Worm (Caenorhabditis elegans) whole organism, midembryonic: ENCODE measurements around the gene srg-36.

ENCODE experiments used
- T22C8.4 ChIP-seq: fragments of 200-800 bp; sonication (Bioruptor generic); IDR thresholded peaks from 2 replicates; pipeline ENCODE4 v1.3.6; 2022; ENCODE audit warnings: missing genetic modification characterization, missing compliant biosample characterization
- cog-1 ChIP-seq: sonication (generic microtip); optimal IDR thresholded peaks from 2 replicates; lab custom pipeline; 2016; ENCODE audit warnings: missing genetic modification characterization, missing compliant biosample characterization
- flt-1 ChIP-seq: fragments of 200-800 bp; sonication (Bioruptor generic); IDR thresholded peaks from 2 replicates; pipeline ENCODE4 v1.3.6; 2022; ENCODE audit warnings: missing genetic modification characterization, missing compliant biosample characterization
- klf-2 ChIP-seq: fragments of 200-800 bp; sonication (Bioruptor generic); conservative IDR thresholded peaks from 2 replicates; pipeline ENCODE4 v1.3.6; 2022; ENCODE audit warnings: missing genetic modification reagents, missing genetic modification characterization, missing compliant biosample characterization
- med-1 ChIP-seq: sonication (generic microtip); optimal IDR thresholded peaks from 2 replicates; lab custom pipeline; 2017; ENCODE audit warnings: missing genetic modification characterization, mild to moderate bottlenecking, missing compliant biosample characterization, antibody characterized with exemption, missing genetic modification reagents; ENCODE audit not compliant: insufficient read depth
- ref-1 ChIP-seq: fragments of 200-800 bp; sonication (Bioruptor generic); conservative IDR thresholded peaks from 2 replicates; pipeline ENCODE4 v1.3.6; 2022; ENCODE audit warnings: missing genetic modification reagents, missing genetic modification characterization, missing compliant biosample characterization
- tab-1 ChIP-seq: fragments of 200-800 bp; sonication (Bioruptor generic); IDR thresholded peaks from 2 replicates; pipeline ENCODE4 v1.3.6; 2022; ENCODE audit warnings: missing genetic modification characterization, missing compliant biosample characterization
- ztf-23 ChIP-seq: fragments of 200-800 bp; sonication (Bioruptor generic); IDR thresholded peaks from 2 replicates; pipeline ENCODE4 v1.3.6; 2022; ENCODE audit warnings: missing genetic modification reagents, missing genetic modification characterization, missing compliant biosample characterization
- ztf-29 ChIP-seq: fragments of 200-800 bp; sonication (Bioruptor generic); IDR thresholded peaks from 2 replicates; pipeline ENCODE4 v1.3.6; 2022; ENCODE audit warnings: missing genetic modification reagents, missing genetic modification characterization, missing compliant biosample characterization

srg-36 gene

DNA sequence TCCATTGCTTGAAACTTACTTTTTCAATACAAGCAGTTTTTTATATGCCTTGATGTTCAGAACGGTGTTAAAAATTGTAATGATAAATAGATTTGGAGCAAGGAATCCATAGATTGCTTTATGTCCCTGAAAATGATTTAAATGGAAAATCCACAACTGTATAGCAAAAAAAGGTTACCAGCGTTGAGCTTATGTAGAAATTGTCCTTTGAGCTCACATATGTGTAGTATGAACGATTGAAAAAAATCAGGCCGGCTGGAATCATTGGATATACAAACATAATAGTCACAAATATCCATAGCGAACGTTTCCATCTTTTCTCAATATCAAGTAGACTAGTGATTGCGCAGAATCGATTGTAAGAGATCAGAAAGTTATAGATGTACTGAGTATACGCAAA is at the start of gene srg-36:
Gene srg-36, minus strand, starts transcription at position 101 of the 400 bp plus-strand sequence.
- TF ChIP-seq ztf-29 (GFP tag; lab: Robert Waterston, UW) (no peak), med-1 (GFP tag; lab: Kevin White, UChicago) (no peak), ref-1 (no peak), klf-2 (GFP tag; lab: Robert Waterston, UW) (no peak), flt-1 (no peak), ztf-23 (GFP tag; lab: Robert Waterston, UW) (no peak), T22C8.4 (GFP tag; lab: Robert Waterston, UW) (no peak), cog-1 (tag; lab: Kevin White, UChicago) (no peak), tab-1 (no peak)

DNA sequence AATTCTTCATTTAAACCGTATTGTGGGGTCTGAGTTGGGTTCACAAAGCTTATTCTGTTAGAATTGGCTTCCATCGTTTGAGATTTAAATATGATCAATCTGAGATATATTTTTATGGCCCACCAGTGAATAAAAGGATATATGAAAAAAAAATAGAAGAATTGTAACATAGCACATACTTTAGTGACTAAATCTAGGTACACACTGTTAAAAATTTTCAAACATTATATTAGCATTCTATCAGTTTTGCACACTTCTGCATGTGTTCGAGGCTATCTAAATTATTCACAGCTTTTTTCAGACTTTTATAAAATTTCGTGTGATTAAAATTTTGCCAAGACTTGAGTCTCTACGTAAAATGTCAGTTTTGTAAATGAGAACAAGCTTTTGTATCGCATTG is 47.3 kb upstream of the srg-36 start, which contains the start of gene E02H4.2:
Gene E02H4.2, minus strand, starts transcription at position 101 of the 400 bp plus-strand sequence.
- TF ChIP-seq tab-1 = no peak
- no peak for TF ChIP-seq T22C8.4 (GFP tag; lab: Robert Waterston, UW)
- no peak for TF ChIP-seq flt-1
- TF ChIP-seq ztf-29 (GFP tag; lab: Robert Waterston, UW) = no peak
- no peak for TF ChIP-seq cog-1 (tag; lab: Kevin White, UChicago)
- no peak for TF ChIP-seq ztf-23 (GFP tag; lab: Robert Waterston, UW)
- no peak for TF ChIP-seq ref-1
- TF ChIP-seq med-1 (GFP tag; lab: Kevin White, UChicago) = no peak
- TF ChIP-seq klf-2 (GFP tag; lab: Robert Waterston, UW) = no peak

ce11 chrX:14267781-14268180 is 33.5 kb upstream of the srg-36 start, which contains the start of gene del-1:
del-1 (plus strand) TSS chrX:14268081.
- no peak for TF ChIP-seq ztf-23 (GFP tag; lab: Robert Waterston, UW)
- TF ChIP-seq tab-1 = no peak
- TF ChIP-seq med-1 (GFP tag; lab: Kevin White, UChicago) = no peak
- TF ChIP-seq T22C8.4 (GFP tag; lab: Robert Waterston, UW) = no peak
- TF ChIP-seq ztf-29 (GFP tag; lab: Robert Waterston, UW) = no peak
- TF ChIP-seq flt-1 = no peak
- no peak for TF ChIP-seq cog-1 (tag; lab: Kevin White, UChicago)
- TF ChIP-seq klf-2 (GFP tag; lab: Robert Waterston, UW) = no peak
- no peak for TF ChIP-seq ref-1

DNA sequence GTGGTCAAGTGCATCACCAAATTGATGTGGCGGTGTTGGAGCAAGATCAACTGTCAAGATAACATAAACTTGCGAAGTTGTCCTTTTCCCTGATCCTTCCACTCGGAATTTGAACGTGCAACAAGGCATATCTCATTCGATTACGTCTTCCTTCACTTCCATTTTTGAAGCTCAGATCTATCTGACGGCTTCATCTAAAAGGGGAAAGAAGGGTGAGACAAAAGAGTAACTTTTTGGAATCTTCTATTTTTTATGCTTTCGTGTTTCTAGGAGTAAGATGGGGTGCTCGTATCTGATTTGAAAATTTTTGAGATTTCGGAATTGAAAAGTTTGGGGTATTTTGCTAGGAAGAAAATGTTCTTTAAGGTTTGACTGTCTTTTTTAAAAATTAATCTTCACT is 32.9 kb upstream of the srg-36 start:
- no peak for TF ChIP-seq ztf-29 (GFP tag; lab: Robert Waterston, UW)
- no peak for TF ChIP-seq cog-1 (tag; lab: Kevin White, UChicago)
- TF ChIP-seq tab-1 = no peak

- no peak for TF ChIP-seq T22C8.4 (GFP tag; lab: Robert Waterston, UW)
- TF ChIP-seq ref-1 = no peak
- TF ChIP-seq cog-1 (tag; lab: Kevin White, UChicago) = no peak
- no peak for TF ChIP-seq ztf-29 (GFP tag; lab: Robert Waterston, UW)
- TF ChIP-seq ztf-23 (GFP tag; lab: Robert Waterston, UW) = no peak
- TF ChIP-seq med-1 (GFP tag; lab: Kevin White, UChicago) = no peak
- TF ChIP-seq flt-1 = no peak
- TF ChIP-seq klf-2 (GFP tag; lab: Robert Waterston, UW) = no peak
- no peak for TF ChIP-seq tab-1
Measured at ce11 chrX:14263473-14263872, 29.2 kb upstream of the srg-36 start, which contains the start of gene E02H4.8. E02H4.8 (minus strand) TSS chrX:14263573.

DNA sequence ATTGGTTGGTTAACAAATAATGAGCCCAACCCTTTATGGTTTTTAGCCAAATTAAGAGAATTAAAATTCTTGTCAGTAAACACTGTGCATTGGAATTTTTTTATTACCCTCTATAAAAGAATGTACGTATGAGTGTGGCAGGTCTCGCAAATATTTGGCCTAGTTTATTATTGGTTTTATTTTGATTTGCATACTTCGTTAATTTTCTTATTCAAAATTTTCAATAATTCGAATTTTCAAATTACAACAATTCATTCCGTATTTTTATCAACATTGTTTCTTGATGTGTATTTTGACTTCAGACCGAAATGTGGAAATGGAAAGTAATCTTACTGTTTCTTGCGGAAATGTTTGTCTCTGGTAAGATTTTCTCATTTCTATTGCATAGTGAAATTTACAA is 23.4 kb upstream of the srg-36 start, which contains the start of gene E02H4.4:
Gene E02H4.4, plus strand, starts transcription at position 301 of the 400 bp plus-strand sequence.
- no peak for TF ChIP-seq ref-1
- no peak for TF ChIP-seq cog-1 (tag; lab: Kevin White, UChicago)
- TF ChIP-seq T22C8.4 (GFP tag; lab: Robert Waterston, UW) = no peak
- no peak for TF ChIP-seq med-1 (GFP tag; lab: Kevin White, UChicago)
- TF ChIP-seq klf-2 (GFP tag; lab: Robert Waterston, UW) = no peak
- TF ChIP-seq tab-1 = no peak
- no peak for TF ChIP-seq ztf-29 (GFP tag; lab: Robert Waterston, UW)
- no peak for TF ChIP-seq flt-1
- no peak for TF ChIP-seq ztf-23 (GFP tag; lab: Robert Waterston, UW)

DNA sequence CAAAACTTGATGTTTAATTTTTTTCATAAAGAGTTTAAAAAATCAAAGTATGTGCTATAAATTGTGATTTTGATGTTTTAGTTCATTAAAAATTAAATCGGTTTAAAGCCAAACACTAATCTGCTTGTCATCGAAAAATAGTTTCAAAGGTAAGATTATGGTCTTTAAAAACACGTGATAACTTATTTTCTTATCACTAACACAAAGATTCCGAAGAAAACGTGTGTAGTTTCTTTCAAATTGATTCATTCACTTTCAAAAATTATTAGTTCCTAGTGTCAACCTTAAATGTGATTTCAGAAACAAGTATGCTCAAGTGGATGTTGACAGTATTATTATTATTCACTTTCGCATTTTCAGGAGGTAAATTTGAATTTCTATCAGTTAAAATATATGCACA is 21.7 kb upstream of the srg-36 start, which contains the start of gene E02H4.7:
Gene E02H4.7, plus strand, starts transcription at position 301 of the 400 bp plus-strand sequence.
- TF ChIP-seq klf-2 (GFP tag; lab: Robert Waterston, UW) (no peak), cog-1 (tag; lab: Kevin White, UChicago) (no peak), T22C8.4 (GFP tag; lab: Robert Waterston, UW) (no peak)

ce11 chrX:14255031-14255430 is 20.8 kb upstream of the srg-36 start, which contains the start of gene E02H4.5:
E02H4.5 (minus strand) TSS chrX:14255131.
- no peak for TF ChIP-seq ztf-23 (GFP tag; lab: Robert Waterston, UW)

DNA sequence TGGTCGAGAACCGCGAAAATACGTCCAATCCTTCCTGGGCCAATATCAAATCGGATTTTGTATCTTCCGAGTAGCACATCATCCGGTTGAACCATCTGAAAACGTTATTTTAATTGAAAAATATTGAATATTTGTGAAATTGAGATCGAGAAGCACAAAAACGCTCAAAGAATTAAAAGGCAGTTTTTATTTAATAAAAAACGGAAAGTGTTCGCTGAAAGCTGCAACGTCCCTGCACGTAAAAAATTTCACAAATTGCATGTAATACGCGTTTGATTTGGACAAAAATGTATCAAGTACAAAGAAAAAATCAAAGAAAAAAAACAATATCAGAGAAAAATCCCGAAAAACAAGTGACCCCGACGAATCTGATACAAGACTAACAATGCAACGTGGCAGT is 17.8 kb upstream of the srg-36 start, which contains the start of gene E02H4.6:
Gene E02H4.6, minus strand, starts transcription at position 101 of the 400 bp plus-strand sequence.
- TF ChIP-seq ztf-29 (GFP tag; lab: Robert Waterston, UW) (no peak), flt-1 (no peak), tab-1 (no peak), cog-1 (tag; lab: Kevin White, UChicago) (no peak), klf-2 (GFP tag; lab: Robert Waterston, UW) (no peak), ref-1 (no peak), ztf-23 (GFP tag; lab: Robert Waterston, UW) (no peak), T22C8.4 (GFP tag; lab: Robert Waterston, UW) (no peak), med-1 (GFP tag; lab: Kevin White, UChicago) (no peak)

DNA sequence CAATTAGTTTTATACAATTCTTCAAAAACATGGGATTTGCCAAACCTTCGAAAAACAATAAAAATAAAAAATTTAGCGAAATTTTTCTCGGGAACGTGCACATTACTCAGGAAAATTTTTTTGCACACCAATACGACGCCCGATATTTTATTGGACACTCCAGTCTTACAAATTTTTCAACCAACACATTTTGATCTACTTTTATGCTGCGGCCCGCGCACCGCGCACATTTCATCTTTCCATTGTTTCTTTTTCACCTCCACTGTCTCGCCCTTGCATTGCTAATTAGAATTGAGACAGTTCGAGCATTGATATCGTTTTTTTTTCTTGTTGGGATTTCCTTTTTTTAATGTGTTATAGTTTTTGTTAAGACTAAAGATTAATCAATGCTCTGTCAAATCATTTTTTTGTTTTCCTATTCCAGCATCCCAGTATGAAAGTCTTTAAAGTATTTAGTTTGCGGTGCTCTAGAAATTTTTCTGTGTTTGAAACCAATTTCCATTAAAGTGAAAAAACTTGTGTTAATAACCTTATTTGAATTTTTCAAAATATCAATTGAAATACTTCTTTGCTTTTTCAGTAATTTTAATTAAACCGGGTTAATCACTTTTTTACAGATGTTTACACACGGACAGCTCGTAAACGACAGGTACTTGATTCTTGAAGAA is 13.3 kb upstream of the srg-36 start, which contains the start of gene K04C1.5:
Gene K04C1.5, plus strand, starts transcription at position 618 of the 668 bp plus-strand sequence.
- TF ChIP-seq ztf-23 (GFP tag; lab: Robert Waterston, UW) = no peak
- no peak for TF ChIP-seq ztf-29 (GFP tag; lab: Robert Waterston, UW)
- no peak for TF ChIP-seq med-1 (GFP tag; lab: Kevin White, UChicago)
- TF ChIP-seq flt-1 = no peak
- TF ChIP-seq tab-1 = no peak
- no peak for TF ChIP-seq klf-2 (GFP tag; lab: Robert Waterston, UW)
